Fruit fly (Drosophila melanogaster) whole organism, embryonic: ENCODE data around the gene sud1.
A peak's percentile ranks its signal among the peaks of the same experiment; 100 is the strongest.

Experiments
- Asciz ChIP-seq: fragments of 200-800 bp; sonication (Bioruptor generic); optimal IDR thresholded peaks from 2 replicates; lab custom pipeline; 2017; ENCODE audit warnings: missing biosample characterization, mild to moderate bottlenecking, missing genetic modification characterization, missing genetic modification reagents
- Awh ChIP-seq: fragments of 200-800 bp; sonication (Bioruptor generic); IDR thresholded peaks from 2 replicates; pipeline ENCODE4, ENCODE4 v1.3.6; 2022; ENCODE audit warnings: missing biosample characterization, missing genetic modification characterization
- BEAF-32 ChIP-seq: fragments of 200-800 bp; sonication (Bioruptor generic); optimal IDR thresholded peaks from 3 replicates; lab custom pipeline; 2017; ENCODE audit warnings: missing biosample characterization, missing genetic modification characterization, mild to moderate bottlenecking, moderate library complexity, missing genetic modification reagents
- CG16863 ChIP-seq: fragments of 200-800 bp; sonication (Bioruptor generic); optimal IDR thresholded peaks from 3 replicates; lab custom pipeline; 2016; ENCODE audit warnings: missing biosample characterization, missing genetic modification characterization
- CG1792 ChIP-seq: fragments of 200-800 bp; sonication (Bioruptor generic); optimal IDR thresholded peaks from 2 replicates; lab custom pipeline; 2016; ENCODE audit warnings: missing biosample characterization, missing genetic modification characterization
- CG2129 ChIP-seq: fragments of 200-800 bp; sonication (Bioruptor generic); IDR thresholded peaks from 2 replicates; pipeline ENCODE4 v1.3.6; 2022; ENCODE audit warnings: missing biosample characterization, missing genetic modification characterization; ENCODE audit not compliant: partially characterized antibody
- CG30431 ChIP-seq: fragments of 200-800 bp; sonication (Bioruptor generic); optimal IDR thresholded peaks from 2 replicates; lab custom pipeline; 2017; ENCODE audit warnings: missing biosample characterization, missing genetic modification characterization
- CG31224 ChIP-seq: fragments of 200-800 bp; sonication (Bioruptor generic); IDR thresholded peaks from 2 replicates; pipeline ENCODE4 v1.3.6; 2022; ENCODE audit warnings: missing biosample characterization, missing genetic modification characterization
- CG31388 ChIP-seq: fragments of 200-800 bp; sonication (Bioruptor generic); optimal IDR thresholded peaks from 2 replicates; lab custom pipeline; 2016; ENCODE audit warnings: missing biosample characterization, missing genetic modification characterization
- CG32772 ChIP-seq: fragments of 200-800 bp; sonication (Bioruptor generic); IDR thresholded peaks from 2 replicates; pipeline ENCODE4 v1.3.6; 2022; ENCODE audit warnings: missing biosample characterization, missing genetic modification characterization
- CG3281 ChIP-seq: fragments of 200-800 bp; sonication (Bioruptor generic); optimal IDR thresholded peaks from 3 replicates; lab custom pipeline; 2017; ENCODE audit warnings: missing biosample characterization, mild to moderate bottlenecking, missing genetic modification characterization
- CG4730 ChIP-seq: fragments of 200-800 bp; sonication (Bioruptor generic); IDR thresholded peaks from 2 replicates; pipeline ENCODE4 v1.3.6; 2022; ENCODE audit warnings: missing biosample characterization, missing genetic modification characterization
- CG6175 ChIP-seq: fragments of 200-800 bp; sonication (Bioruptor generic); IDR thresholded peaks from 3 replicates; pipeline ENCODE4 v1.3.6; 2022; ENCODE audit warnings: missing biosample characterization, missing genetic modification characterization
- CG6854 ChIP-seq: fragments of 200-800 bp; sonication (Bioruptor generic); optimal IDR thresholded peaks from 3 replicates; lab custom pipeline; 2017; ENCODE audit warnings: missing biosample characterization, mild to moderate bottlenecking, missing genetic modification characterization
- CG7556 ChIP-seq: fragments of 200-800 bp; sonication (Bioruptor generic); optimal IDR thresholded peaks from 2 replicates; lab custom pipeline; 2017; ENCODE audit warnings: missing biosample characterization, mild to moderate bottlenecking, missing genetic modification characterization
- CG9727 ChIP-seq: fragments of 200-800 bp; sonication (Bioruptor generic); optimal IDR thresholded peaks from 3 replicates; lab custom pipeline; 2017; ENCODE audit warnings: missing biosample characterization, mild to moderate bottlenecking, missing genetic modification characterization
- Chrac-16 ChIP-seq: fragments of 200-800 bp; sonication (Bioruptor generic); optimal IDR thresholded peaks from 3 replicates; lab custom pipeline; 2016; ENCODE audit warnings: missing biosample characterization, missing genetic modification characterization
- ERR ChIP-seq: fragments of 200-800 bp; sonication (Bioruptor generic); optimal IDR thresholded peaks from 2 replicates; lab custom pipeline; 2016; ENCODE audit warnings: missing biosample characterization, missing genetic modification characterization
- HLH54F ChIP-seq: fragments of 200-800 bp; sonication (Bioruptor generic); optimal IDR thresholded peaks from 3 replicates; lab custom pipeline; 2016; ENCODE audit warnings: missing biosample characterization, missing genetic modification characterization
- HmgD ChIP-seq: fragments of 200-800 bp; sonication (Bioruptor generic); optimal IDR thresholded peaks from 3 replicates; lab custom pipeline; 2016; ENCODE audit warnings: missing biosample characterization, missing genetic modification characterization
- Jarid2 ChIP-seq: fragments of 200-800 bp; sonication (Bioruptor generic); optimal IDR thresholded peaks from 3 replicates; lab custom pipeline; 2017; ENCODE audit warnings: mild to moderate bottlenecking, missing biosample characterization, missing genetic modification reagents, missing genetic modification characterization
- Lhr ChIP-seq: fragments of 200-800 bp; sonication (Bioruptor generic); optimal IDR thresholded peaks from 3 replicates; lab custom pipeline; 2017; ENCODE audit warnings: mild to moderate bottlenecking, missing biosample characterization, missing genetic modification reagents, missing genetic modification characterization
- Max ChIP-seq: fragments of 200-800 bp; sonication (Bioruptor generic); optimal IDR thresholded peaks from 2 replicates; lab custom pipeline; 2016; ENCODE audit warnings: missing biosample characterization, mild to moderate bottlenecking, missing genetic modification characterization
- Med ChIP-seq: fragments of 200-800 bp; sonication (Bioruptor generic); peaks from one replicate; lab custom pipeline; 2016; ENCODE audit warnings: missing biosample characterization, missing genetic modification characterization, mild to moderate bottlenecking, inconsistent platforms, moderate library complexity
- NC2α ChIP-seq: fragments of 200-800 bp; sonication (Bioruptor generic); optimal IDR thresholded peaks from 2 replicates; lab custom pipeline; 2016; ENCODE audit warnings: missing biosample characterization, missing genetic modification characterization
- Nf-YB ChIP-seq: fragments of 200-800 bp; sonication (Bioruptor generic); optimal IDR thresholded peaks from 3 replicates; lab custom pipeline; 2019; ENCODE audit warnings: missing biosample characterization, mild to moderate bottlenecking, missing genetic modification characterization, moderate library complexity
- Poxn ChIP-seq: fragments of 200-800 bp; sonication (Bioruptor generic); IDR thresholded peaks from 2 replicates; pipeline ENCODE4 v1.3.6; 2022; ENCODE audit warnings: missing biosample characterization, missing genetic modification characterization
- Rx ChIP-seq: fragments of 200-800 bp; sonication (Bioruptor generic); IDR thresholded peaks from 2 replicates; pipeline ENCODE4 v1.3.6; 2022; ENCODE audit warnings: missing biosample characterization, missing genetic modification characterization
- Sox100B ChIP-seq: fragments of 200-800 bp; sonication (Bioruptor generic); optimal IDR thresholded peaks from 3 replicates; lab custom pipeline; 2018; ENCODE audit warnings: missing biosample characterization, mild to moderate bottlenecking, missing genetic modification characterization
- Vsx1 ChIP-seq: fragments of 200-800 bp; sonication (Bioruptor generic); optimal IDR thresholded peaks from 2 replicates; lab custom pipeline; 2017; ENCODE audit warnings: missing biosample characterization, mild to moderate bottlenecking, missing genetic modification characterization, missing genetic modification reagents
- Xbp1 ChIP-seq: fragments of 200-800 bp; sonication (Bioruptor generic); optimal IDR thresholded peaks from 3 replicates; lab custom pipeline; 2016; ENCODE audit warnings: missing biosample characterization, mild to moderate bottlenecking, missing genetic modification characterization
- ap ChIP-seq: fragments of 200-800 bp; sonication (Bioruptor generic); IDR thresholded peaks from 2 replicates; pipeline ENCODE4 v1.3.6; 2022; ENCODE audit warnings: missing biosample characterization, missing genetic modification characterization
- caup ChIP-seq: fragments of 200-800 bp; sonication (Bioruptor generic); optimal IDR thresholded peaks from 3 replicates; lab custom pipeline; 2017; ENCODE audit warnings: missing biosample characterization, mild to moderate bottlenecking, missing genetic modification characterization, moderate library complexity; ENCODE audit not compliant: severe bottlenecking
- chm ChIP-seq: fragments of 200-800 bp; sonication (Bioruptor generic); IDR thresholded peaks from 2 replicates; pipeline ENCODE4 v1.3.6; 2022; ENCODE audit warnings: missing biosample characterization, missing genetic modification characterization
- cwo ChIP-seq: fragments of 200-800 bp; sonication (Bioruptor generic); optimal IDR thresholded peaks from 3 replicates; lab custom pipeline; 2017; ENCODE audit warnings: missing biosample characterization, missing genetic modification characterization, mild to moderate bottlenecking, moderate library complexity, missing genetic modification reagents
- emc ChIP-seq: fragments of 200-800 bp; sonication (Bioruptor generic); optimal IDR thresholded peaks from 2 replicates; lab custom pipeline; 2016; ENCODE audit warnings: missing biosample characterization, missing genetic modification characterization
- ftz-f1 ChIP-seq: fragments of 200-800 bp; sonication (Bioruptor generic); optimal IDR thresholded peaks from 2 replicates; lab custom pipeline; 2016; ENCODE audit warnings: missing biosample characterization, missing genetic modification characterization
- gem ChIP-seq: fragments of 200-800 bp; sonication (Bioruptor generic); optimal IDR thresholded peaks from 2 replicates; lab custom pipeline; 2019; ENCODE audit warnings: missing biosample characterization, mild to moderate bottlenecking, missing genetic modification characterization, moderate library complexity
- insv ChIP-seq, 2 experiments: fragments of 200-800 bp; sonication (Bioruptor generic); optimal IDR thresholded peaks; 3 replicates each; lab custom pipeline; 2016 to 2018; ENCODE audit warnings: missing biosample characterization in 2 of 2, missing genetic modification characterization in 2 of 2
- schlank ChIP-seq: fragments of 200-800 bp; sonication (Bioruptor generic); optimal IDR thresholded peaks from 2 replicates; lab custom pipeline; 2018; ENCODE audit warnings: missing biosample characterization, mild to moderate bottlenecking, missing genetic modification characterization
- scrt ChIP-seq: fragments of 200-800 bp; sonication (Bioruptor generic); optimal IDR thresholded peaks from 2 replicates; lab custom pipeline; 2018; ENCODE audit warnings: missing biosample characterization, mild to moderate bottlenecking, missing genetic modification characterization, moderate library complexity
- sens-2 ChIP-seq: fragments of 200-800 bp; sonication (Bioruptor generic); IDR thresholded peaks from 2 replicates; pipeline ENCODE4 v1.3.6; 2022; ENCODE audit warnings: missing biosample characterization, missing genetic modification characterization
- shn ChIP-seq: fragments of 200-800 bp; sonication (Bioruptor generic); optimal IDR thresholded peaks from 3 replicates; lab custom pipeline; 2016; ENCODE audit warnings: missing biosample characterization, missing genetic modification characterization
- sim ChIP-seq: fragments of 200-800 bp; sonication (Bioruptor generic); IDR thresholded peaks from 2 replicates; pipeline ENCODE4 v1.3.6; 2022; ENCODE audit warnings: missing biosample characterization, missing genetic modification characterization
- slp2 ChIP-seq: fragments of 200-800 bp; sonication (Bioruptor generic); optimal IDR thresholded peaks from 2 replicates; lab custom pipeline; 2016; ENCODE audit warnings: missing biosample characterization, missing genetic modification characterization
- sr ChIP-seq: fragments of 200-800 bp; sonication (Bioruptor generic); IDR thresholded peaks from 3 replicates; pipeline ENCODE4 v1.3.6; 2022; ENCODE audit warnings: missing biosample characterization, missing genetic modification characterization
- tna ChIP-seq: fragments of 200-800 bp; sonication (Bioruptor generic); IDR thresholded peaks from 2 replicates; pipeline ENCODE4 v1.3.6; 2022; ENCODE audit warnings: missing biosample characterization, missing genetic modification characterization; ENCODE audit not compliant: partially characterized antibody
- vnd ChIP-seq: fragments of 200-800 bp; sonication (Bioruptor generic); IDR thresholded peaks from 3 replicates; pipeline ENCODE4 v1.3.6; 2022; ENCODE audit warnings: missing biosample characterization, missing genetic modification characterization; ENCODE audit not compliant: partially characterized antibody

Gene sud1

dm6 chr3R:24875939-24876842, 41.5 kb downstream of the sud1 start, which contains the start of gene CG3744 (continued):
- peak; percentile 18 for TF ChIP-seq HmgD (GFP tag; lab: Kevin White, UChicago)
- TF ChIP-seq CG32772 (GFP tag; lab: Robert Waterston, UW): peak; percentile 93
- TF ChIP-seq NC2α (GFP tag; lab: Kevin White, UChicago): peak; percentile 45
- no peak for TF ChIP-seq scrt
- peak; percentile 93 for TF ChIP-seq caup (GFP tag; lab: Kevin White, UChicago)
- peak; percentile 84 for TF ChIP-seq Awh (GFP tag; lab: Robert Waterston, UW)
- TF ChIP-seq Asciz: no peak
- peak; percentile 67 for TF ChIP-seq schlank
- TF ChIP-seq CG31388: peak; percentile 28
- no peak for TF ChIP-seq Vsx1 (GFP tag; lab: Kevin White, UChicago)
- TF ChIP-seq gem (tag; lab: Kevin White, UChicago): peak; percentile 95
- TF ChIP-seq CG31224 (GFP tag; lab: Robert Waterston, UW): peak; percentile 87
- TF ChIP-seq CG7556 (GFP tag; lab: Kevin White, UChicago): peak; percentile 86
- peak; percentile 55 for TF ChIP-seq Jarid2
- peak; percentile 33 for TF ChIP-seq slp2 (GFP tag; lab: Kevin White, UChicago)
- peak; percentile 95 for TF ChIP-seq Med (GFP tag; lab: Kevin White, UChicago)
- peak; percentile 82 for TF ChIP-seq CG30431 (GFP tag; lab: Kevin White, UChicago)
- peak; percentile 92 for TF ChIP-seq CG6175 (GFP tag; lab: Robert Waterston, UW)
- TF ChIP-seq CG16863: peak; percentile 59
- peak; percentile 90 for TF ChIP-seq Rx (GFP tag; lab: Robert Waterston, UW)
- TF ChIP-seq ap (GFP tag; lab: Robert Waterston, UW): peak; percentile 84
- peak; percentile 92 for TF ChIP-seq Lhr (GFP tag; lab: Kevin White, UChicago)
- TF ChIP-seq sim (GFP tag; lab: Robert Waterston, UW): peak; percentile 49; the same call in 1 of the 2 replicates
- peak; percentile 81 for TF ChIP-seq Poxn
- peak; percentile 94 for TF ChIP-seq Xbp1
- peak; percentile 74 for TF ChIP-seq Nf-YB (GFP tag; lab: Kevin White, UChicago)
- peak; percentile 70 for TF ChIP-seq CG6854 (GFP tag; lab: Kevin White, UChicago)
- peak; percentile 54 for TF ChIP-seq Max (GFP tag; lab: Kevin White, UChicago)
- peak; percentile 45 for TF ChIP-seq ftz-f1 (GFP tag; lab: Kevin White, UChicago)
- peak; percentile 94 for TF ChIP-seq vnd
- TF ChIP-seq emc (GFP tag; lab: Kevin White, UChicago): peak; percentile 6
- peak; percentile 90 for TF ChIP-seq CG3281 (GFP tag; lab: Kevin White, UChicago)
- TF ChIP-seq cwo (GFP tag; lab: Kevin White, UChicago): no peak
- TF ChIP-seq insv (GFP tag; optimal IDR thresholded peaks at IDR 0.05; lab: Kevin White, UChicago): peak in 1 of 2 experiments; percentile 67
- TF ChIP-seq CG2129 (GFP tag; lab: Robert Waterston, UW): peak; percentile 94
- peak; percentile 82 for TF ChIP-seq HLH54F (GFP tag; lab: Kevin White, UChicago)
- TF ChIP-seq chm (GFP tag; lab: Robert Waterston, UW): peak; percentile 93
- peak; percentile 86 for TF ChIP-seq Chrac-16
- peak; percentile 90 for TF ChIP-seq sens-2
- TF ChIP-seq tna (GFP tag; lab: Robert Waterston, UW): peak; percentile 88
- TF ChIP-seq shn: peak; percentile 80
- peak; percentile 61 for TF ChIP-seq ERR (GFP tag; lab: Kevin White, UChicago)
- TF ChIP-seq CG4730 (GFP tag; lab: Robert Waterston, UW): peak; percentile 84
- TF ChIP-seq sr: peak; percentile 68
- no peak for TF ChIP-seq Sox100B (GFP tag; lab: Kevin White, UChicago)
- TF ChIP-seq BEAF-32: peak; percentile 92
- TF ChIP-seq CG9727: peak; percentile 88
- TF ChIP-seq CG1792 (GFP tag; lab: Kevin White, UChicago): peak; percentile 42
